Fruit fly (Drosophila melanogaster): Measurements from ENCODE around the gene CG10428.

The CG10428 gene

dm6 chr2L:18987078-18987895, 38.6 kb downstream of the CG10428 start, which contains the start of the genes Swip-1 and EMC5 (continued):
- TF ChIP-seq CG3838 (GFP tag; optimal IDR thresholded peaks at IDR 0.05), result no peak
- peak; percentile 58; the same call in 1 of the 2 replicates for TF ChIP-seq unc-4 (GFP tag; IDR thresholded peaks at IDR 0.05; ENCODE audit: partially characterized antibody)
- TF ChIP-seq ap (GFP tag; IDR thresholded peaks at IDR 0.05), result peak; percentile 27; the same call in 1 of the 2 replicates
- TF ChIP-seq B-H1 (GFP tag; IDR thresholded peaks at IDR 0.05), result peak; percentile 17; the same call in 1 of the 3 replicates
- 0 out of 3 replicates have a peak, but pooled peaks have one; percentile 19 for TF ChIP-seq croc (GFP tag; conservative IDR thresholded peaks at IDR 0.05)
- TF ChIP-seq nerfin-1 (tag; optimal IDR thresholded peaks at IDR 0.05), result peak; percentile 42
- peak; percentile 78 for TF ChIP-seq Rfx (GFP tag; IDR thresholded peaks at IDR 0.05)
- TF ChIP-seq CG11723 (GFP tag; optimal IDR thresholded peaks at IDR 0.05), result peak; percentile 28
- peak; percentile 16 for TF ChIP-seq ewg (GFP tag; optimal IDR thresholded peaks at IDR 0.05)
- TF ChIP-seq CG11696 (GFP tag; IDR thresholded peaks at IDR 0.05), result no peak; the same call in 1 of the 2 replicates
- TF ChIP-seq CG1024 (GFP tag; IDR thresholded peaks at IDR 0.05), result no peak
- TF ChIP-seq dati (GFP tag; IDR thresholded peaks at IDR 0.05), result no peak
- TF ChIP-seq CG6765 (GFP tag; optimal IDR thresholded peaks at IDR 0.05), result no peak
- TF ChIP-seq zfh1 (GFP tag; IDR thresholded peaks at IDR 0.05), result peak; percentile 60
- TF ChIP-seq CG32772 (GFP tag; IDR thresholded peaks at IDR 0.05), result peak; percentile 40; the same call in 1 of the 2 replicates
- peak; percentile 58 for TF ChIP-seq Hmr (GFP tag; optimal IDR thresholded peaks at IDR 0.05)
- TF ChIP-seq Ada2b (GFP tag; IDR thresholded peaks at IDR 0.05), result 0 out of 2 replicates have a peak, but pooled peaks have one; percentile 10
- no peak for TF ChIP-seq Stat92E (GFP tag; optimal IDR thresholded peaks at IDR 0.05)
- peak in 1 of 2 experiments; percentile 19 for TF ChIP-seq Pdp1 (GFP tag; optimal IDR thresholded peaks at IDR 0.05)
- TF ChIP-seq CG8089 (GFP tag; optimal IDR thresholded peaks at IDR 0.05), result no peak
- TF ChIP-seq Mes4 (GFP tag; optimal IDR thresholded peaks at IDR 0.05), result no peak
- peak; percentile 35 for TF ChIP-seq HHEX (GFP tag; optimal IDR thresholded peaks at IDR 0.05)
- peak; percentile 38 for TF ChIP-seq sqz (GFP tag; optimal IDR thresholded peaks at IDR 0.05)
- no peak; the same call in 2 of the 3 replicates for TF ChIP-seq otp (GFP tag; IDR thresholded peaks at IDR 0.05)
- TF ChIP-seq TFAM (GFP tag; optimal IDR thresholded peaks at IDR 0.05), result no peak
- peak; percentile 4 for TF ChIP-seq dm (GFP tag; optimal IDR thresholded peaks at IDR 0.05)
- TF ChIP-seq lilli (GFP tag; optimal IDR thresholded peaks at IDR 0.05), result peak; percentile 46
- peak; percentile 86 for TF ChIP-seq nmo (GFP tag; optimal IDR thresholded peaks at IDR 0.05)
- peak; percentile 30 for TF ChIP-seq HmgD (GFP tag; optimal IDR thresholded peaks at IDR 0.05)
- TF ChIP-seq onecut (GFP tag; IDR thresholded peaks at IDR 0.05), result no peak
- TF ChIP-seq Sin3A (optimal IDR thresholded peaks at IDR 0.05), result no peak
- 0 out of 3 replicates have a peak, but pooled peaks have one; percentile 25 for TF ChIP-seq C15 (GFP tag; IDR thresholded peaks at IDR 0.05)
- peak; percentile 81 for TF ChIP-seq MBD-R2 (GFP tag; IDR thresholded peaks at IDR 0.05)
- peak; percentile 78 for TF ChIP-seq Nf-YC (tag; optimal IDR thresholded peaks at IDR 0.05)
- TF ChIP-seq fd96Cb (tag; optimal IDR thresholded peaks at IDR 0.05), result peak; percentile 55
- no peak for TF ChIP-seq Hand (GFP tag; optimal IDR thresholded peaks at IDR 0.05)
- no peak for TF ChIP-seq sim (GFP tag; IDR thresholded peaks at IDR 0.05)
- TF ChIP-seq CG10543 (GFP tag; optimal IDR thresholded peaks at IDR 0.05), result peak; percentile 66
- TF ChIP-seq sug (tag; optimal IDR thresholded peaks at IDR 0.05), result peak; percentile 73
- TF ChIP-seq lov (optimal IDR thresholded peaks at IDR 0.05), result no peak
- TF ChIP-seq lov (GFP tag; IDR thresholded peaks at IDR 0.05), result no peak
- no peak for TF ChIP-seq wor (GFP tag; IDR thresholded peaks at IDR 0.05)
- peak; percentile 28 for TF ChIP-seq Fer2 (tag; optimal IDR thresholded peaks at IDR 0.05)
- peak; percentile 39; the same call in 1 of the 2 replicates for TF ChIP-seq CG4730 (GFP tag; IDR thresholded peaks at IDR 0.05)
- TF ChIP-seq Sox100B (GFP tag; optimal IDR thresholded peaks at IDR 0.05), result peak; percentile 62
- 0 out of 4 replicates have a peak, but pooled peaks have one; percentile 17 for TF ChIP-seq chinmo (GFP tag; IDR thresholded peaks at IDR 0.05; ENCODE audit: partially characterized antibody)
- peak; percentile 19 for TF ChIP-seq CG5245 (GFP tag; optimal IDR thresholded peaks at IDR 0.05)
- peak; percentile 58 for TF ChIP-seq CG9437 (GFP tag; optimal IDR thresholded peaks at IDR 0.05)
- no peak for TF ChIP-seq Mad (GFP tag; optimal IDR thresholded peaks at IDR 0.05)
